Fruit fly (Drosophila melanogaster) whole organism, embryonic: ENCODE measurements around the gene barr.
A peak's percentile ranks its signal among the peaks of the same experiment; 100 is the strongest.

ENCODE experiments used
- Atf-2 ChIP-seq: fragments of 200-800 bp; sonication (Bioruptor generic); optimal IDR thresholded peaks from 2 replicates; lab custom pipeline; 2016; ENCODE audit warnings: missing biosample characterization, missing genetic modification characterization
- B-H2 ChIP-seq: fragments of 200-800 bp; sonication (Bioruptor generic); optimal IDR thresholded peaks from 2 replicates; lab custom pipeline; 2018; ENCODE audit warnings: missing biosample characterization, mild to moderate bottlenecking, missing genetic modification characterization
- CG10462 ChIP-seq: fragments of 200-800 bp; sonication (Bioruptor generic); optimal IDR thresholded peaks from 2 replicates; lab custom pipeline; 2016; ENCODE audit warnings: missing biosample characterization, missing genetic modification characterization
- CG11247 ChIP-seq: fragments of 200-800 bp; sonication (Bioruptor generic); IDR thresholded peaks from 2 replicates; pipeline ENCODE4 v1.3.6; 2022; ENCODE audit warnings: missing biosample characterization, missing genetic modification characterization
- CG11398 ChIP-seq: fragments of 200-800 bp; sonication (Bioruptor generic); optimal IDR thresholded peaks from 2 replicates; lab custom pipeline; 2016; ENCODE audit warnings: missing biosample characterization, missing genetic modification characterization
- CG11696 ChIP-seq: fragments of 200-800 bp; sonication (Bioruptor generic); IDR thresholded peaks from 2 replicates; pipeline ENCODE4 v1.3.6; 2022; ENCODE audit warnings: missing biosample characterization, missing genetic modification characterization
- CG13775 ChIP-seq: fragments of 200-800 bp; sonication (Bioruptor generic); optimal IDR thresholded peaks from 3 replicates; lab custom pipeline; 2017; ENCODE audit warnings: missing biosample characterization, mild to moderate bottlenecking, missing genetic modification characterization
- CG14441 ChIP-seq: fragments of 200-800 bp; sonication (Bioruptor generic); IDR thresholded peaks from 2 replicates; pipeline ENCODE4 v1.3.6; 2022; ENCODE audit warnings: missing biosample characterization, missing genetic modification characterization
- CG14860 ChIP-seq: fragments of 200-800 bp; sonication (Bioruptor generic); IDR thresholded peaks from 3 replicates; pipeline ENCODE4 v1.3.6; 2022; ENCODE audit warnings: missing biosample characterization, missing genetic modification characterization; ENCODE audit not compliant: partially characterized antibody
- CG15479 ChIP-seq: fragments of 200-800 bp; sonication (Bioruptor generic); optimal IDR thresholded peaks from 3 replicates; lab custom pipeline; 2019; ENCODE audit warnings: missing biosample characterization, mild to moderate bottlenecking, missing genetic modification characterization, moderate library complexity
- CG16815 ChIP-seq: fragments of 200-800 bp; sonication (Bioruptor generic); optimal IDR thresholded peaks from 3 replicates; lab custom pipeline; 2017; ENCODE audit warnings: missing biosample characterization, mild to moderate bottlenecking, missing genetic modification characterization
- CG1832 ChIP-seq: fragments of 200-800 bp; sonication (Bioruptor generic); optimal IDR thresholded peaks from 2 replicates; lab custom pipeline; 2017; ENCODE audit warnings: missing biosample characterization, mild to moderate bottlenecking, missing genetic modification characterization, inconsistent platforms
- CG18619 ChIP-seq: fragments of 200-800 bp; sonication (Bioruptor generic); optimal IDR thresholded peaks from 3 replicates; lab custom pipeline; 2017; ENCODE audit warnings: missing biosample characterization, mild to moderate bottlenecking, missing genetic modification characterization
- CG30020 ChIP-seq: fragments of 200-800 bp; optimal IDR thresholded peaks from 2 replicates; lab custom pipeline; 2019; ENCODE audit warnings: missing biosample characterization, mild to moderate bottlenecking, missing genetic modification characterization, moderate library complexity
- CG33213 ChIP-seq: fragments of 200-800 bp; sonication (Bioruptor generic); optimal IDR thresholded peaks from 3 replicates; lab custom pipeline; 2016; ENCODE audit warnings: missing biosample characterization, missing genetic modification characterization
- CG4328 ChIP-seq: fragments of 200-800 bp; sonication (Bioruptor generic); optimal IDR thresholded peaks from 3 replicates; lab custom pipeline; 2017; ENCODE audit warnings: missing biosample characterization, missing genetic modification reagents, missing genetic modification characterization
- CG4617 ChIP-seq: fragments of 200-800 bp; sonication (Bioruptor generic); optimal IDR thresholded peaks from 3 replicates; lab custom pipeline; 2016; ENCODE audit warnings: missing biosample characterization, missing genetic modification characterization, borderline replicate concordance
- CG5953 ChIP-seq: fragments of 200-800 bp; sonication (Bioruptor generic); IDR thresholded peaks from 2 replicates; pipeline ENCODE4 v1.3.6; 2022; ENCODE audit warnings: missing biosample characterization, missing genetic modification characterization
- CG6654 ChIP-seq: fragments of 200-800 bp; sonication (Bioruptor generic); optimal IDR thresholded peaks from 2 replicates; lab custom pipeline; 2017; ENCODE audit warnings: missing biosample characterization, mild to moderate bottlenecking, missing genetic modification characterization
- CG7357 ChIP-seq: fragments of 200-800 bp; sonication (Bioruptor generic); IDR thresholded peaks from 3 replicates; pipeline ENCODE4 v1.3.6; 2022; ENCODE audit warnings: missing biosample characterization, missing genetic modification characterization
- CG7372 ChIP-seq: fragments of 200-800 bp; sonication (Bioruptor generic); IDR thresholded peaks from 2 replicates; pipeline ENCODE4 v1.3.6; 2022; ENCODE audit warnings: missing biosample characterization, missing genetic modification characterization
- CG7839 ChIP-seq: fragments of 200-800 bp; sonication (Bioruptor generic); optimal IDR thresholded peaks from 3 replicates; lab custom pipeline; 2018; ENCODE audit warnings: missing biosample characterization, mild to moderate bottlenecking, missing genetic modification characterization, moderate library complexity
- CG8290 ChIP-seq, 3 experiments: fragments of 200-800 bp; sonication (Bioruptor generic); optimal IDR thresholded peaks; 2 replicates each; lab custom pipeline; 2016 to 2019; ENCODE audit warnings: missing biosample characterization in 3 of 3, missing genetic modification characterization in 3 of 3, mild to moderate bottlenecking in 2 of 3, moderate library complexity in 1 of 3
- CG8924 ChIP-seq: fragments of 200-800 bp; optimal IDR thresholded peaks from 3 replicates; lab custom pipeline; 2019; ENCODE audit warnings: missing biosample characterization, mild to moderate bottlenecking, missing genetic modification characterization, moderate library complexity
- CG9932 ChIP-seq: fragments of 200-800 bp; sonication (Bioruptor generic); IDR thresholded peaks from 2 replicates; pipeline ENCODE4 v1.3.6; 2022; ENCODE audit warnings: missing biosample characterization, missing genetic modification characterization
- Chrac-16 ChIP-seq: fragments of 200-800 bp; sonication (Bioruptor generic); optimal IDR thresholded peaks from 3 replicates; lab custom pipeline; 2016; ENCODE audit warnings: missing biosample characterization, missing genetic modification characterization
- CoRest ChIP-seq: fragments of 200-800 bp; sonication (Bioruptor generic); optimal IDR thresholded peaks from 3 replicates; lab custom pipeline; 2018; ENCODE audit warnings: missing biosample characterization, mild to moderate bottlenecking, missing genetic modification characterization, moderate library complexity
- Doc3 ChIP-seq: fragments of 200-800 bp; sonication (Bioruptor generic); IDR thresholded peaks from 3 replicates; pipeline ENCODE4 v1.3.6; 2022; ENCODE audit warnings: missing biosample characterization, missing genetic modification characterization; ENCODE audit not compliant: partially characterized antibody
- Dp ChIP-seq: fragments of 200-800 bp; sonication (Bioruptor generic); optimal IDR thresholded peaks from 2 replicates; lab custom pipeline; 2018; ENCODE audit warnings: missing biosample characterization, mild to moderate bottlenecking, missing genetic modification characterization, moderate library complexity
- ERR ChIP-seq: fragments of 200-800 bp; sonication (Bioruptor generic); optimal IDR thresholded peaks from 2 replicates; lab custom pipeline; 2016; ENCODE audit warnings: missing biosample characterization, missing genetic modification characterization
- HLHmδ ChIP-seq: fragments of 200-800 bp; sonication (Bioruptor generic); optimal IDR thresholded peaks from 2 replicates; lab custom pipeline; 2018; ENCODE audit warnings: missing biosample characterization, mild to moderate bottlenecking, missing genetic modification characterization, moderate library complexity
- Hand ChIP-seq: fragments of 200-800 bp; sonication (Bioruptor generic); optimal IDR thresholded peaks from 2 replicates; lab custom pipeline; 2017; ENCODE audit warnings: mild to moderate bottlenecking, missing biosample characterization, missing genetic modification reagents, missing genetic modification characterization
- Hey ChIP-seq: fragments of 200-800 bp; sonication (Bioruptor generic); optimal IDR thresholded peaks from 3 replicates; lab custom pipeline; 2018; ENCODE audit warnings: missing biosample characterization, mild to moderate bottlenecking, missing genetic modification characterization
- Hmr ChIP-seq: fragments of 200-800 bp; sonication (Bioruptor generic); optimal IDR thresholded peaks from 3 replicates; lab custom pipeline; 2017; ENCODE audit warnings: mild to moderate bottlenecking, missing biosample characterization, missing genetic modification reagents, missing genetic modification characterization
- Xrp1 ChIP-seq: fragments of 200-800 bp; sonication (Bioruptor generic); IDR thresholded peaks from 2 replicates; pipeline ENCODE4 v1.3.6; 2022; ENCODE audit warnings: missing biosample characterization, missing genetic modification characterization
- ab ChIP-seq: fragments of 200-800 bp; sonication (Bioruptor generic); optimal IDR thresholded peaks from 2 replicates; lab custom pipeline; 2016; ENCODE audit warnings: missing biosample characterization, missing genetic modification characterization
- bcd ChIP-seq: fragments of 200-800 bp; sonication (Bioruptor generic); optimal IDR thresholded peaks from 2 replicates; lab custom pipeline; 2017; ENCODE audit warnings: missing biosample characterization, mild to moderate bottlenecking, missing genetic modification characterization
- dysf ChIP-seq: fragments of 200-800 bp; sonication (Bioruptor generic); IDR thresholded peaks from 3 replicates; pipeline ENCODE4 v1.3.6; 2022; ENCODE audit warnings: missing biosample characterization, missing genetic modification characterization
- eyg ChIP-seq: fragments of 200-800 bp; sonication (Bioruptor generic); optimal IDR thresholded peaks from 3 replicates; lab custom pipeline; 2016; ENCODE audit warnings: missing biosample characterization, missing genetic modification characterization
- ftz-f1 ChIP-seq: fragments of 200-800 bp; sonication (Bioruptor generic); optimal IDR thresholded peaks from 2 replicates; lab custom pipeline; 2016; ENCODE audit warnings: missing biosample characterization, missing genetic modification characterization
- gce ChIP-seq: fragments of 200-800 bp; sonication (Bioruptor generic); IDR thresholded peaks from 3 replicates; pipeline ENCODE4 v1.3.6; 2022; ENCODE audit warnings: missing biosample characterization, missing genetic modification characterization
- grau ChIP-seq: fragments of 200-800 bp; optimal IDR thresholded peaks from 3 replicates; lab custom pipeline; 2019; ENCODE audit warnings: missing biosample characterization, mild to moderate bottlenecking, missing genetic modification characterization, moderate library complexity
- hth ChIP-seq: fragments of >200 bp; optimal IDR thresholded peaks from 2 replicates; lab custom pipeline; 2017; ENCODE audit warnings: inconsistent platforms
- kay ChIP-seq: fragments of 200-800 bp; sonication (Bioruptor generic); optimal IDR thresholded peaks from 2 replicates; lab custom pipeline; 2016; ENCODE audit warnings: missing biosample characterization, missing genetic modification characterization
- lilli ChIP-seq: fragments of 200-800 bp; sonication (Bioruptor generic); optimal IDR thresholded peaks from 3 replicates; lab custom pipeline; 2016; ENCODE audit warnings: missing biosample characterization, missing genetic modification characterization
- salm ChIP-seq: fragments of 200-800 bp; sonication (Bioruptor generic); optimal IDR thresholded peaks from 2 replicates; lab custom pipeline; 2018; ENCODE audit warnings: missing biosample characterization, mild to moderate bottlenecking, missing genetic modification characterization
- seq ChIP-seq: fragments of 200-800 bp; sonication (Bioruptor generic); IDR thresholded peaks from 2 replicates; pipeline ENCODE4 v1.3.6; 2022; ENCODE audit warnings: missing biosample characterization, missing genetic modification characterization
- tap ChIP-seq: fragments of 200-800 bp; optimal IDR thresholded peaks from 3 replicates; lab custom pipeline; 2019; ENCODE audit warnings: missing biosample characterization, mild to moderate bottlenecking, missing genetic modification characterization, moderate library complexity
- tna ChIP-seq: fragments of 200-800 bp; sonication (Bioruptor generic); IDR thresholded peaks from 2 replicates; pipeline ENCODE4 v1.3.6; 2022; ENCODE audit warnings: missing biosample characterization, missing genetic modification characterization; ENCODE audit not compliant: partially characterized antibody
- wdn ChIP-seq: fragments of 200-800 bp; sonication (Bioruptor generic); IDR thresholded peaks from 2 replicates; pipeline ENCODE4 v1.3.6; 2022; ENCODE audit warnings: missing biosample characterization, missing genetic modification characterization

Gene barr

dm6 chr2L:20097105-20097631, 36.0 kb upstream of the barr start, which contains the start of the genes mRpS18B and Kua (continued):
- no peak for TF ChIP-seq HLHmδ (GFP tag; lab: Kevin White, UChicago)
- peak; percentile 57; the same call in 1 of the 2 replicates for TF ChIP-seq CG14441 (GFP tag; lab: Robert Waterston, UW)
- no peak for TF ChIP-seq CG15479 (GFP tag; lab: Kevin White, UChicago)
- peak; percentile 13 for TF ChIP-seq CG33213 (GFP tag; lab: Kevin White, UChicago)
- TF ChIP-seq hth (lab: Kevin White, UChicago): no peak
- TF ChIP-seq eyg: no peak
- TF ChIP-seq Doc3 (GFP tag; lab: Robert Waterston, UW): peak; percentile 46; the same call in 2 of the 3 replicates
- peak; percentile 47 for TF ChIP-seq lilli (GFP tag; lab: Kevin White, UChicago)
- TF ChIP-seq CG14860 (GFP tag; lab: Robert Waterston, UW): peak; percentile 50; the same call in 2 of the 3 replicates
- no peak for TF ChIP-seq CG11398 (GFP tag; lab: Kevin White, UChicago)
- TF ChIP-seq B-H2: peak; percentile 68
- TF ChIP-seq CG7839 (tag; lab: Kevin White, UChicago): peak; percentile 69
- TF ChIP-seq ftz-f1 (GFP tag; lab: Kevin White, UChicago): no peak
- 0 out of 2 replicates have a peak, but pooled peaks have one; percentile 32 for TF ChIP-seq CG7372 (GFP tag; lab: Robert Waterston, UW)
- peak; percentile 45 for TF ChIP-seq CG30020
- no peak for TF ChIP-seq CG1832 (GFP tag; lab: Kevin White, UChicago)
- TF ChIP-seq CG11696 (GFP tag; lab: Robert Waterston, UW): no peak
- TF ChIP-seq Atf-2 (GFP tag; lab: Kevin White, UChicago): no peak
- no peak for TF ChIP-seq tna
- TF ChIP-seq kay (GFP tag; lab: Kevin White, UChicago): no peak
- TF ChIP-seq CG9932 (GFP tag; lab: Robert Waterston, UW): peak; percentile 78
- TF ChIP-seq CG5953: no peak
- peak; percentile 17 for TF ChIP-seq CG6654
- TF ChIP-seq dysf (GFP tag; lab: Robert Waterston, UW): peak; percentile 57; the same call in 2 of the 3 replicates
- TF ChIP-seq CG18619 (GFP tag; lab: Kevin White, UChicago): peak; percentile 34
- no peak for TF ChIP-seq CG10462 (GFP tag; lab: Kevin White, UChicago)
- TF ChIP-seq Chrac-16 (GFP tag; lab: Kevin White, UChicago): peak; percentile 40
- TF ChIP-seq tap (tag; lab: Kevin White, UChicago): peak; percentile 29
- peak; percentile 62 for TF ChIP-seq bcd
- TF ChIP-seq seq (GFP tag; lab: Robert Waterston, UW): no peak
- no peak for TF ChIP-seq ERR (GFP tag; lab: Kevin White, UChicago)
- TF ChIP-seq CG8924 (tag; lab: Kevin White, UChicago): peak; percentile 53
- peak; percentile 39; the same call in 1 of the 2 replicates for TF ChIP-seq CG11247 (GFP tag; lab: Robert Waterston, UW)
- peak; percentile 64 for TF ChIP-seq grau (tag; lab: Kevin White, UChicago)
- peak; percentile 59 for TF ChIP-seq CG13775 (GFP tag; lab: Kevin White, UChicago)
- TF ChIP-seq CoRest (tag; lab: Kevin White, UChicago): peak; percentile 83
- no peak for TF ChIP-seq CG4328 (GFP tag; lab: Kevin White, UChicago)
- no peak for TF ChIP-seq Hand
- no peak for TF ChIP-seq gce
- TF ChIP-seq CG8290 (GFP tag; optimal IDR thresholded peaks at IDR 0.05; lab: Kevin White, UChicago): no peak
- peak; percentile 7 to 26 for TF ChIP-seq CG8290 (tag; optimal IDR thresholded peaks at IDR 0.05; lab: Kevin White, UChicago)
- no peak for TF ChIP-seq CG7357 (GFP tag; lab: Robert Waterston, UW)
- TF ChIP-seq ab: no peak
- TF ChIP-seq wdn (GFP tag; lab: Robert Waterston, UW): no peak
- no peak for TF ChIP-seq Hey
- peak; percentile 2 for TF ChIP-seq Dp (GFP tag; lab: Kevin White, UChicago)
- peak; percentile 53; the same call in 1 of the 2 replicates for TF ChIP-seq Xrp1
- TF ChIP-seq CG16815: no peak
- peak; percentile 43 for TF ChIP-seq Hmr (GFP tag; lab: Kevin White, UChicago)
- no peak for TF ChIP-seq salm (tag; lab: Kevin White, UChicago)
- peak; percentile 40 for TF ChIP-seq CG4617 (GFP tag; lab: Kevin White, UChicago)
